Fruit fly (Drosophila melanogaster) whole organism, prepupa: ENCODE results near the gene CheB38a.

Source experiments
- Blimp-1 ChIP-seq: fragments of 200-800 bp; sonication (Bioruptor generic); optimal IDR thresholded peaks from 3 replicates; lab custom pipeline; 2017; ENCODE audit warnings: missing biosample characterization, missing genetic modification characterization, mild to moderate bottlenecking, moderate library complexity, missing genetic modification reagents
- CG10631 ChIP-seq: fragments of 200-800 bp; sonication (Bioruptor generic); optimal IDR thresholded peaks from 2 replicates; lab custom pipeline; 2016; ENCODE audit warnings: missing biosample characterization, missing genetic modification characterization
- CG10669 ChIP-seq: fragments of 200-800 bp; sonication (Bioruptor generic); optimal IDR thresholded peaks from 3 replicates; lab custom pipeline; 2018; ENCODE audit warnings: missing biosample characterization, mild to moderate bottlenecking, missing genetic modification characterization, moderate library complexity
- CG11294 ChIP-seq: fragments of 200-800 bp; sonication (Bioruptor generic); IDR thresholded peaks from 2 replicates; pipeline ENCODE4 v1.3.6; 2022; ENCODE audit warnings: missing biosample characterization, missing genetic modification characterization
- CG11902 ChIP-seq: fragments of 200-800 bp; sonication (Bioruptor generic); optimal IDR thresholded peaks from 3 replicates; lab custom pipeline; 2016; ENCODE audit warnings: missing biosample characterization, missing genetic modification characterization
- CG15336 ChIP-seq: fragments of 200-800 bp; sonication (Bioruptor generic); IDR thresholded peaks from 2 replicates; pipeline ENCODE4 v1.3.6; 2022; ENCODE audit warnings: missing biosample characterization, missing genetic modification characterization
- CG34406 ChIP-seq: fragments of 200-800 bp; sonication (Bioruptor generic); optimal IDR thresholded peaks from 3 replicates; lab custom pipeline; 2016; ENCODE audit warnings: missing biosample characterization, missing genetic modification characterization
- CG3919 ChIP-seq: fragments of 200-800 bp; sonication (Bioruptor generic); optimal IDR thresholded peaks from 3 replicates; lab custom pipeline; 2016; ENCODE audit warnings: missing biosample characterization, missing genetic modification characterization
- CG6276 ChIP-seq: fragments of 200-800 bp; sonication (Bioruptor generic); optimal IDR thresholded peaks from 2 replicates; lab custom pipeline; 2017; ENCODE audit warnings: missing biosample characterization, mild to moderate bottlenecking, missing genetic modification characterization
- CG6792 ChIP-seq: fragments of 200-800 bp; sonication (Bioruptor generic); optimal IDR thresholded peaks from 3 replicates; lab custom pipeline; 2016; ENCODE audit warnings: missing biosample characterization, missing genetic modification characterization
- CG6808 ChIP-seq: fragments of 200-800 bp; sonication (Bioruptor generic); optimal IDR thresholded peaks from 3 replicates; lab custom pipeline; 2017; ENCODE audit warnings: missing biosample characterization, missing genetic modification characterization, mild to moderate bottlenecking, moderate library complexity, missing genetic modification reagents
- CG7368 ChIP-seq: fragments of 200-800 bp; sonication (Bioruptor generic); optimal IDR thresholded peaks from 3 replicates; lab custom pipeline; 2016; ENCODE audit warnings: missing biosample characterization, missing genetic modification characterization
- CG8119 ChIP-seq: fragments of 200-800 bp; sonication (Bioruptor generic); IDR thresholded peaks from 3 replicates; pipeline ENCODE4 v1.3.6; 2022; ENCODE audit warnings: missing biosample characterization, missing genetic modification characterization
- CG8319 ChIP-seq: fragments of 200-800 bp; sonication (Bioruptor generic); optimal IDR thresholded peaks from 3 replicates; lab custom pipeline; 2016; ENCODE audit warnings: missing biosample characterization, missing genetic modification characterization
- CG8632 ChIP-seq: fragments of 200-800 bp; sonication (Bioruptor generic); optimal IDR thresholded peaks from 3 replicates; lab custom pipeline; 2016; ENCODE audit warnings: missing biosample characterization, missing genetic modification characterization
- Eip78C ChIP-seq: fragments of 200-800 bp; sonication (Bioruptor generic); peaks from one replicate; lab custom pipeline; 2016; ENCODE audit warnings: missing biosample characterization, missing genetic modification characterization
- Eip93F ChIP-seq: fragments of 200-800 bp; sonication (Bioruptor generic); optimal IDR thresholded peaks from 2 replicates; lab custom pipeline; 2016; ENCODE audit warnings: missing biosample characterization, mild to moderate bottlenecking, missing genetic modification characterization
- Ets96B ChIP-seq: fragments of 200-800 bp; optimal IDR thresholded peaks from 2 replicates; lab custom pipeline; 2019; ENCODE audit warnings: missing biosample characterization, mild to moderate bottlenecking, missing genetic modification characterization, moderate library complexity
- Hr38 ChIP-seq: sonication (Bioruptor generic); optimal IDR thresholded peaks from 2 replicates; lab custom pipeline; 2016; ENCODE audit warnings: missing biosample characterization, missing genetic modification characterization
- Hr39 ChIP-seq: fragments of 200-800 bp; sonication (Bioruptor generic); optimal IDR thresholded peaks from 2 replicates; lab custom pipeline; 2016; ENCODE audit warnings: missing biosample characterization, missing genetic modification characterization
- Hr4 ChIP-seq: fragments of 200-800 bp; sonication (Bioruptor generic); optimal IDR thresholded peaks from 3 replicates; lab custom pipeline; 2016; ENCODE audit warnings: missing biosample characterization, missing genetic modification characterization
- Met ChIP-seq: fragments of 200-800 bp; sonication (Bioruptor generic); optimal IDR thresholded peaks from 3 replicates; lab custom pipeline; 2016; ENCODE audit warnings: missing biosample characterization, missing genetic modification characterization
- OdsH ChIP-seq: fragments of 200-800 bp; sonication (Bioruptor generic); optimal IDR thresholded peaks from 3 replicates; lab custom pipeline; 2016; ENCODE audit warnings: missing biosample characterization, missing genetic modification characterization
- Sox102F ChIP-seq: fragments of 200-800 bp; sonication (Bioruptor generic); optimal IDR thresholded peaks from 2 replicates; lab custom pipeline; 2016; ENCODE audit warnings: missing biosample characterization, mild to moderate bottlenecking, missing genetic modification characterization
- Sox14 ChIP-seq: fragments of 200-800 bp; sonication (Bioruptor generic); optimal IDR thresholded peaks from 3 replicates; lab custom pipeline; 2016; ENCODE audit warnings: missing biosample characterization, missing genetic modification characterization
- Sox15 ChIP-seq: fragments of 200-800 bp; sonication (Bioruptor generic); optimal IDR thresholded peaks from 3 replicates; lab custom pipeline; 2016; ENCODE audit warnings: missing biosample characterization, missing genetic modification characterization
- acj6 ChIP-seq: fragments of 200-800 bp; sonication (Bioruptor generic); optimal IDR thresholded peaks from 3 replicates; lab custom pipeline; 2016; ENCODE audit warnings: missing biosample characterization, missing genetic modification characterization
- dac ChIP-seq: fragments of 200-800 bp; sonication (Bioruptor generic); optimal IDR thresholded peaks from 2 replicates; lab custom pipeline; 2017; ENCODE audit warnings: missing biosample characterization, mild to moderate bottlenecking, missing genetic modification characterization
- dsx ChIP-seq: fragments of 200-800 bp; optimal IDR thresholded peaks from 3 replicates; lab custom pipeline; 2019; ENCODE audit warnings: missing biosample characterization, mild to moderate bottlenecking, missing genetic modification characterization, moderate library complexity; ENCODE audit not compliant: poor library complexity, severe bottlenecking
- fd59A ChIP-seq: fragments of 200-800 bp; sonication (Bioruptor generic); optimal IDR thresholded peaks from 2 replicates; lab custom pipeline; 2017; ENCODE audit warnings: missing biosample characterization, mild to moderate bottlenecking, missing genetic modification characterization, missing genetic modification reagents
- fkh ChIP-seq: fragments of 200-800 bp; sonication (Bioruptor generic); optimal IDR thresholded peaks from 3 replicates; lab custom pipeline; 2017; ENCODE audit warnings: missing biosample characterization, mild to moderate bottlenecking, missing genetic modification characterization, moderate library complexity
- lz ChIP-seq: fragments of 200-800 bp; sonication (Bioruptor generic); optimal IDR thresholded peaks from 3 replicates; lab custom pipeline; 2016; ENCODE audit warnings: missing biosample characterization, missing genetic modification characterization
- net ChIP-seq: fragments of 200-800 bp; sonication (Bioruptor generic); optimal IDR thresholded peaks from 3 replicates; lab custom pipeline; 2016; ENCODE audit warnings: missing biosample characterization, missing genetic modification characterization
- pdm3 ChIP-seq: fragments of 200-800 bp; sonication (Bioruptor generic); optimal IDR thresholded peaks from 3 replicates; lab custom pipeline; 2016; ENCODE audit warnings: missing biosample characterization, missing genetic modification characterization
- salr ChIP-seq, 2 experiments: fragments of 200-800 bp; sonication (Bioruptor generic); optimal IDR thresholded peaks; 3 replicates each; lab custom pipeline; 2016 to 2018; ENCODE audit warnings: missing biosample characterization in 2 of 2, missing genetic modification characterization in 2 of 2, mild to moderate bottlenecking in 1 of 2
- spab ChIP-seq: fragments of 200-800 bp; sonication (Bioruptor generic); optimal IDR thresholded peaks from 2 replicates; lab custom pipeline; 2017; ENCODE audit warnings: missing biosample characterization, mild to moderate bottlenecking, missing genetic modification characterization, missing genetic modification reagents
- vri ChIP-seq: fragments of 200-800 bp; sonication (Bioruptor generic); optimal IDR thresholded peaks from 3 replicates; lab custom pipeline; 2016; ENCODE audit warnings: missing biosample characterization, mild to moderate bottlenecking, missing genetic modification characterization

Gene CheB38a

DNA sequence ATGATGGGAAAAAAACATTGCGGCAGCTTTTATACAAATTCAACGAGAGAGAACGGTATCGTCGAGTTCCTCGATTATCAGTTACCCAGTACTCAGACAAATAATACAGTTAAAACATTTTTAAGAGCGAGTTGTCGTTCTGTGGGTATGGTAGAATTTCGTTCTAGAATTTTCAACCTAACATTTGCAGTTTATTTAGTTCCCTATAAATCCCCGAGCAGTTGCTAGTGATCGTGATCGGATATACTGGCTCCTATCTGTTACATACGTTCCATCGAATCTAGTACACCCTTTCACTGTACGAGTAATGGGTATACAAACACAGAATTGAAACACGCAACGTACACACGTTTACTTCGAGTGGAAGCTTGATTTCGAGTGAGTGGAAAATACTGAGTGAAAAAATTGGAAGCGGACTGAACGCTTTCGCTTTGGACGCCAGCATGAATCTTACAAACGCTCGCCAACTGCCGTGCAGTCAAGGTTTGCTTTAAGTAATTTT lies 46.5 kb upstream of the CheB38a start, which contains the start of gene CG9338 (continued):
- peak; percentile 85 for TF ChIP-seq Sox102F (GFP tag; lab: Kevin White, UChicago)
- TF ChIP-seq CG6276 (GFP tag; lab: Kevin White, UChicago) = peak; percentile 87
- peak; percentile 79 for TF ChIP-seq pdm3
- peak; percentile 62 for TF ChIP-seq CG8632 (GFP tag; lab: Kevin White, UChicago)
- TF ChIP-seq OdsH (GFP tag; lab: Kevin White, UChicago) = peak; percentile 66
- TF ChIP-seq Eip93F = no peak
- peak; percentile 89 for TF ChIP-seq CG7368 (GFP tag; lab: Kevin White, UChicago)
- TF ChIP-seq CG15336 (GFP tag; lab: Robert Waterston, UW) = peak; percentile 81
- TF ChIP-seq dsx (GFP tag; lab: Kevin White, UChicago) = no peak
- TF ChIP-seq Met (GFP tag; lab: Kevin White, UChicago) = peak; percentile 85
- TF ChIP-seq CG10669 (GFP tag; lab: Kevin White, UChicago) = peak; percentile 85
- peak; percentile 82 for TF ChIP-seq CG6792
- peak; percentile 89 for TF ChIP-seq CG8319 (GFP tag; lab: Kevin White, UChicago)
- peak; percentile 21 for TF ChIP-seq dac
- TF ChIP-seq CG3919 = peak; percentile 77
- TF ChIP-seq Hr39 (GFP tag; lab: Kevin White, UChicago) = peak; percentile 80
- TF ChIP-seq vri (GFP tag; lab: Kevin White, UChicago) = peak; percentile 81
- peak; percentile 62 for TF ChIP-seq acj6 (GFP tag; lab: Kevin White, UChicago)
- TF ChIP-seq CG8119 (GFP tag; lab: Robert Waterston, UW) = peak; percentile 78; the same call in 2 of the 3 replicates
- TF ChIP-seq Blimp-1 (GFP tag; lab: Kevin White, UChicago) = peak; percentile 83
- peak; percentile 79 for TF ChIP-seq Sox14
- TF ChIP-seq CG34406 (GFP tag; lab: Kevin White, UChicago) = peak; percentile 73
- no peak for TF ChIP-seq Ets96B (tag; lab: Kevin White, UChicago)
- no peak for TF ChIP-seq Hr38
- peak; percentile 92 for TF ChIP-seq Eip78C
- peak; percentile 64 for TF ChIP-seq CG11902 (GFP tag; lab: Kevin White, UChicago)
- peak; percentile 63 for TF ChIP-seq Sox15
- TF ChIP-seq CG6808 (GFP tag; lab: Kevin White, UChicago) = peak; percentile 72

DNA sequence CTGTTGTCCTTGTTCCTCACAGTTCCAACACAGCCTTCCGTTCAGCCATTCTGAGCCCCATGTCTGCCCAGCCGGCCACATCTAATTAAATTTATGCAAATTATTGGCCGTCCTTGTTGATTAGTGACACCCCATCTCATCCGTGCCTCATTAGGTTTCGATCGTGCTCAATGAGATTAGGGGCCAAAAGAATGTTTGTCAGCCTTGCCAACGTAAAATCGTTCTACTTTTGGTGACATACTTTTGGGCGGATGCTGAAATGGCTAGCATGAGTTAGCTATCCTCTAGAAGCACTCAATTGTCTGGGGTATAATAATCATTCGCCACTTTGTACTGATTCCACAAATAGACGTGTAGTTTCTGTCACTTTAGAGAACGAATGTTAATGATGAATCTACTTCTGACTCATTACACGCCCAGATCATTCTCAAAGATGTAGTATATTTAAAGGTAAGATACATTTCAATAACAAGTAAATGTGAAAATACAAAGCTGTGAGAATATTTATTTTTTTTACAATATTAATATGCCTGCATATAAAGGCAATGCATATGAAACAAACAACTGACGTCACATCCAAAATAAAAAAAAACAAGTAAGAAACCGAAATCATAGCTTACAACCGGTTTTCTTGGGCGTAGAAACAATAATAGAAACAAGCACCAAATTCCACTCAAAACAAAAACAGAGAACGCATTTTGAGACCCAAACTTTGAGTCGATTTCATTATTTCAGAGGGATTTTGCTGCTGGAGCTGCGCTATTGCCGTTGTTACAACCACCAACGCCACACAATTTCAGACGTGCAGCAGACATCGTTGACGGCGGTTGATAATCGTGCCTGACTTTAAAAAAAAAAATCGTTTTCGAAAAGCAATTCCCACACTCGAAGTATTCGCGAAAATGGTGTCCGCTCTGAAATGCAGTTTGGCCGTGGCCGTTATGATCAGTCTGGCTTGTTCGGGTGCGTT lies 40.3 kb upstream of the CheB38a start, which contains the start of gene bero:
TSS of gene bero (plus strand) at position 325 of the 970 bp plus-strand sequence.
- peak; percentile 49 for TF ChIP-seq Eip78C
- peak; percentile 7 for TF ChIP-seq fkh (GFP tag; lab: Kevin White, UChicago)
- no peak for TF ChIP-seq salr (GFP tag; optimal IDR thresholded peaks at IDR 0.05; lab: Kevin White, UChicago)

DNA sequence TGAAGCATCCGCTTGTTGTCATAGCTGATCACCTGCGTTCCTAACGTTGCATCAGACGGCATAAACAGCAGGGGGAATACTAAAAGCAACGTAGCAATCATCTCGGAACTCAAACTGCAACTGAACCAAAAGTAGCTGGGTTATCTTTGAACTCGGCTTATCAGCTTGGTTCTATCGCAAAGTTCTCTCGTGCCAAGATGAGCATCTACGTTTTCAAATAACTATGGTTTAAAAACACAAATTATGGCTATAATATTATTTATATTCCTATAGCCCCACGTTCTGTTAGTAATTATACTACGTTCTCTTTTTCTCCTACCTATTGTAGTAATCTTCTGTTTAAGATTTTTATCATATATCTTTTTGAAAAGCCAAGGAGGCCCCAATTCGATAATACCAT lies 39.5 kb upstream of the CheB38a start, which contains the start of gene CG14400:
TSS of gene CG14400 (minus strand) at position 101 of the 400 bp plus-strand sequence.
- no peak for TF ChIP-seq CG10631 (GFP tag; lab: Kevin White, UChicago)
- TF ChIP-seq CG15336 (GFP tag; lab: Robert Waterston, UW) = no peak
- no peak for TF ChIP-seq spab
- TF ChIP-seq fkh (GFP tag; lab: Kevin White, UChicago) = no peak
- no peak for TF ChIP-seq Eip93F
- TF ChIP-seq CG11294 = no peak
- TF ChIP-seq vri (GFP tag; lab: Kevin White, UChicago) = no peak
- TF ChIP-seq lz (GFP tag; lab: Kevin White, UChicago) = no peak
- TF ChIP-seq fd59A (GFP tag; lab: Kevin White, UChicago) = no peak
- TF ChIP-seq Hr4 (GFP tag; lab: Kevin White, UChicago) = no peak
- TF ChIP-seq net (GFP tag; lab: Kevin White, UChicago) = no peak
- no peak for TF ChIP-seq salr (GFP tag; optimal IDR thresholded peaks at IDR 0.05; lab: Kevin White, UChicago)
- no peak for TF ChIP-seq CG7368 (GFP tag; lab: Kevin White, UChicago)
- no peak for TF ChIP-seq Sox15
